Worm (Caenorhabditis elegans) whole organism, L2 larva: ENCODE results near the gene C14H10.2.

Experiments
- F13H6.1 ChIP-seq: sonication (generic microtip); optimal IDR thresholded peaks from 2 replicates; lab custom pipeline; 2016; ENCODE audit warnings: missing genetic modification characterization, missing compliant biosample characterization
- ama-1 ChIP-seq: fragments of 150-350 bp; optimal IDR thresholded peaks from 2 replicates; lab custom pipeline; 2018; ENCODE audit warnings: inconsistent platforms
- blmp-1 ChIP-seq: sonication (generic microtip); optimal IDR thresholded peaks from 2 replicates; lab custom pipeline; 2017; ENCODE audit warnings: missing genetic modification characterization, mild to moderate bottlenecking, missing compliant biosample characterization, antibody characterized with exemption, moderate library complexity; ENCODE audit not compliant: insufficient read depth
- egl-27 ChIP-seq: sonication (generic microtip); optimal IDR thresholded peaks from 3 replicates; lab custom pipeline; 2017; ENCODE audit warnings: missing biosample characterization, missing genetic modification reagents, missing genetic modification characterization
- elt-3 ChIP-seq: sonication (generic microtip); optimal IDR thresholded peaks from 2 replicates; lab custom pipeline; 2017; ENCODE audit warnings: missing biosample characterization, missing genetic modification characterization
- fos-1 ChIP-seq: fragments of 150-350 bp; optimal IDR thresholded peaks from 2 replicates; lab custom pipeline; 2014; ENCODE audit warnings: missing biosample characterization, missing genetic modification characterization
- lin-11 ChIP-seq: fragments of 150-350 bp; sonication (generic microtip); optimal IDR thresholded peaks from 2 replicates; lab custom pipeline; 2014; ENCODE audit warnings: missing biosample characterization, missing genetic modification characterization, inconsistent platforms, mixed read lengths
- lin-13 ChIP-seq: fragments of 150-350 bp; optimal IDR thresholded peaks from 2 replicates; lab custom pipeline; 2014; ENCODE audit warnings: missing biosample characterization, missing genetic modification reagents, missing genetic modification characterization
- nhr-11 ChIP-seq: fragments of 150-350 bp; optimal IDR thresholded peaks from 2 replicates; lab custom pipeline; 2014; ENCODE audit warnings: missing biosample characterization, missing genetic modification characterization
- nhr-12 ChIP-seq: fragments of 150-350 bp; optimal IDR thresholded peaks from 2 replicates; lab custom pipeline; 2014; ENCODE audit warnings: missing biosample characterization, missing genetic modification characterization
- nhr-77 ChIP-seq: fragments of 150-350 bp; optimal IDR thresholded peaks from 2 replicates; lab custom pipeline; 2014; ENCODE audit warnings: missing biosample characterization, missing genetic modification characterization
- skn-1 ChIP-seq: sonication (generic microtip); optimal IDR thresholded peaks from 2 replicates; lab custom pipeline; 2017; ENCODE audit warnings: missing biosample characterization, missing genetic modification characterization
- zag-1 ChIP-seq: fragments of 150-350 bp; optimal IDR thresholded peaks from 2 replicates; lab custom pipeline; 2014; ENCODE audit warnings: missing biosample characterization, missing genetic modification characterization
- ztf-11 ChIP-seq: sonication (generic microtip); optimal IDR thresholded peaks from 2 replicates; lab custom pipeline; 2017; ENCODE audit warnings: missing biosample characterization, missing genetic modification characterization

DNA sequence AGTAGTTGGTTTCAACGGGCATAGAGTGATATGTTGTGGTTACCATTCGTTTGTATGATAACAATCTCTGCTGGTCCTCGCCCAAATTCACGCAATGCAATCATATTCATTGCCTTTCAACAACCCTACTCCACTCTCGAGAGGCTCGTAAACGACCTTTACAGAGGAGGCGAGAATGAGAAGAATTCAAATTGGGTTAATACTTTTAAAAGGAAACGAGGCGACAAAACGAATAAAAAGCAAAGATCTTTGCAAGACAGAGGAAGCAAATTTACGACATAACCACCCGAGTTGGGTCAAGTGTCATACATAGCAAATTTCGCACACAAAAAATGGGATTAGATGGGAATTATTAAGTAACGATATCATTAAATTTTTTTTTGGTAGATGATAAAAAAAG, 20.3 kb downstream of the C14H10.2 start:
- TF ChIP-seq ama-1 (lab: Kevin White, UChicago) (no peak), egl-27 (tag; lab: Kevin White, UChicago) (no peak), fos-1 (tag; lab: Kevin White, UChicago) (no peak), skn-1 (tag; lab: Kevin White, UChicago) (no peak), nhr-77 (tag; lab: Kevin White, UChicago) (no peak), nhr-12 (tag; lab: Kevin White, UChicago) (no peak), nhr-11 (no peak), blmp-1 (tag; lab: Kevin White, UChicago) (no peak), lin-11 (tag; lab: Kevin White, UChicago) (no peak), lin-13 (GFP tag; lab: Kevin White, UChicago) (no peak), zag-1 (tag; lab: Kevin White, UChicago) (no peak), ztf-11 (tag; lab: Kevin White, UChicago) (no peak), F13H6.1 (no peak), elt-3 (no peak)
